Worm (Caenorhabditis elegans) whole organism, late embryonic: Measurements from ENCODE around the gene F20A1.8.

Source experiments
- F13H6.1 ChIP-seq: sonication (generic microtip); optimal IDR thresholded peaks from 2 replicates; lab custom pipeline; 2016; ENCODE audit warnings: missing genetic modification characterization, missing compliant biosample characterization
- Y22D7AL.16 ChIP-seq: sonication (generic microtip); optimal IDR thresholded peaks from 2 replicates; lab custom pipeline; 2016; ENCODE audit warnings: missing genetic modification characterization, missing compliant biosample characterization
- ahr-1 ChIP-seq: sonication (generic microtip); optimal IDR thresholded peaks from 2 replicates; lab custom pipeline; 2016; ENCODE audit warnings: missing genetic modification characterization, missing compliant biosample characterization
- ceh-14 ChIP-seq: sonication (generic microtip); optimal IDR thresholded peaks from 2 replicates; lab custom pipeline; 2016; ENCODE audit warnings: missing genotype, missing genetic modification characterization, missing compliant biosample characterization
- ceh-31 ChIP-seq: sonication (generic microtip); optimal IDR thresholded peaks from 2 replicates; lab custom pipeline; 2016; ENCODE audit warnings: missing genetic modification characterization, missing compliant biosample characterization
- ceh-34 ChIP-seq: sonication (generic microtip); optimal IDR thresholded peaks from 2 replicates; lab custom pipeline; 2016; ENCODE audit warnings: mild to moderate bottlenecking, missing genetic modification characterization, missing compliant biosample characterization
- ceh-6 ChIP-seq: fragments of 200-800 bp; sonication (Bioruptor generic); optimal IDR thresholded peaks from 2 replicates; lab custom pipeline; 2018; ENCODE audit warnings: mild to moderate bottlenecking, missing genetic modification characterization, missing compliant biosample characterization
- che-1 ChIP-seq: sonication (generic microtip); optimal IDR thresholded peaks from 2 replicates; lab custom pipeline; 2016; ENCODE audit warnings: mild to moderate bottlenecking, missing genetic modification characterization, missing compliant biosample characterization
- elt-2 ChIP-seq: sonication (generic microtip); optimal IDR thresholded peaks from 2 replicates; lab custom pipeline; 2016; ENCODE audit warnings: missing genetic modification reagents, missing genetic modification characterization, missing compliant biosample characterization
- eyg-1 ChIP-seq: sonication (generic microtip); optimal IDR thresholded peaks from 2 replicates; lab custom pipeline; 2016; ENCODE audit warnings: missing genotype, missing genetic modification characterization, missing compliant biosample characterization
- fkh-10 ChIP-seq: fragments of 150-350 bp; optimal IDR thresholded peaks from 2 replicates; lab custom pipeline; 2014; ENCODE audit warnings: missing biosample characterization, missing genetic modification reagents, missing genetic modification characterization
- fkh-6 ChIP-seq: sonication (generic microtip); optimal IDR thresholded peaks from 2 replicates; lab custom pipeline; 2016; ENCODE audit warnings: missing genetic modification characterization, missing compliant biosample characterization
- hlh-13 ChIP-seq: fragments of 200-800 bp; sonication (Bioruptor generic); optimal IDR thresholded peaks from 2 replicates; lab custom pipeline; 2018; ENCODE audit warnings: mild to moderate bottlenecking, missing genetic modification characterization, missing compliant biosample characterization
- hlh-15 ChIP-seq: sonication (generic microtip); optimal IDR thresholded peaks from 2 replicates; lab custom pipeline; 2016; ENCODE audit warnings: missing genetic modification characterization, missing compliant biosample characterization
- hlh-8 ChIP-seq: sonication (generic microtip); optimal IDR thresholded peaks from 2 replicates; lab custom pipeline; 2016; ENCODE audit warnings: missing genotype, missing genetic modification characterization, missing compliant biosample characterization
- lin-11 ChIP-seq: fragments of 200-800 bp; sonication (Bioruptor generic); optimal IDR thresholded peaks from 2 replicates; lab custom pipeline; 2018; ENCODE audit warnings: mild to moderate bottlenecking, missing genetic modification characterization, missing compliant biosample characterization
- madf-2 ChIP-seq: sonication (generic microtip); optimal IDR thresholded peaks from 2 replicates; lab custom pipeline; 2017; ENCODE audit warnings: missing genetic modification characterization, missing compliant biosample characterization
- mec-3 ChIP-seq: sonication (generic microtip); optimal IDR thresholded peaks from 2 replicates; lab custom pipeline; 2016; ENCODE audit warnings: borderline replicate concordance, missing genetic modification characterization, missing compliant biosample characterization
- nhr-11 ChIP-seq: fragments of 150-350 bp; optimal IDR thresholded peaks from 2 replicates; lab custom pipeline; 2014; ENCODE audit warnings: missing biosample characterization, missing genetic modification characterization
- npax-4 ChIP-seq: sonication (generic microtip); optimal IDR thresholded peaks from 2 replicates; lab custom pipeline; 2016; ENCODE audit warnings: missing genetic modification characterization, missing compliant biosample characterization
- odd-2 ChIP-seq: sonication (generic microtip); optimal IDR thresholded peaks from 2 replicates; lab custom pipeline; 2017; ENCODE audit warnings: antibody characterized with exemption, mild to moderate bottlenecking, missing genetic modification characterization, missing compliant biosample characterization
- pat-9 ChIP-seq: fragments of 200-800 bp; sonication (Bioruptor generic); optimal IDR thresholded peaks from 2 replicates; lab custom pipeline; 2018; ENCODE audit warnings: mild to moderate bottlenecking, missing genetic modification characterization, moderate library complexity, missing compliant biosample characterization
- pha-2 ChIP-seq: sonication (generic microtip); optimal IDR thresholded peaks from 2 replicates; lab custom pipeline; 2017; ENCODE audit warnings: mild to moderate bottlenecking, missing genetic modification characterization, missing compliant biosample characterization
- pha-4 ChIP-seq: fragments of 150-350 bp; optimal IDR thresholded peaks from 2 replicates; lab custom pipeline; 2018; ENCODE audit warnings: missing biosample characterization, missing genetic modification reagents, missing genetic modification characterization
- pqm-1 ChIP-seq: sonication (generic microtip); optimal IDR thresholded peaks from 2 replicates; lab custom pipeline; 2016; ENCODE audit warnings: missing genetic modification characterization, missing compliant biosample characterization
- pros-1 ChIP-seq: fragments of 150-350 bp; optimal IDR thresholded peaks from 2 replicates; lab custom pipeline; 2014; ENCODE audit warnings: missing biosample characterization, missing genetic modification reagents, missing genetic modification characterization
- ref-2 ChIP-seq: sonication (generic microtip); optimal IDR thresholded peaks from 2 replicates; lab custom pipeline; 2016; ENCODE audit warnings: missing genetic modification characterization, missing compliant biosample characterization
- rnt-1 ChIP-seq: sonication (generic microtip); optimal IDR thresholded peaks from 2 replicates; lab custom pipeline; 2016; ENCODE audit warnings: missing genetic modification characterization, missing compliant biosample characterization
- sdc-2 ChIP-seq: sonication (generic microtip); optimal IDR thresholded peaks from 2 replicates; lab custom pipeline; 2016; ENCODE audit warnings: missing genotype, missing genetic modification characterization, missing compliant biosample characterization
- sox-2 ChIP-seq: fragments of 200-800 bp; sonication (Bioruptor generic); IDR thresholded peaks from 2 replicates; pipeline ENCODE4 v1.3.6; 2022; ENCODE audit warnings: missing genetic modification reagents, missing genetic modification characterization, missing compliant biosample characterization
- sox-4 ChIP-seq: sonication (generic microtip); optimal IDR thresholded peaks from 2 replicates; lab custom pipeline; 2017; ENCODE audit warnings: mild to moderate bottlenecking, missing genetic modification characterization, inconsistent platforms, missing compliant biosample characterization
- ttx-3 ChIP-seq: sonication (generic microtip); optimal IDR thresholded peaks from 2 replicates; lab custom pipeline; 2016; ENCODE audit warnings: missing genetic modification reagents, missing genetic modification characterization, missing compliant biosample characterization
- unc-3 ChIP-seq, 2 experiments: fragments of 200-800 bp in 1 of 2; sonication (Bioruptor generic) in 1 of 2; sonication (generic microtip) in 1 of 2; conservative IDR thresholded peaks in 1 of 2; optimal IDR thresholded peaks in 1 of 2; 2 replicates each; pipeline versions ENCODE4 v1.3.6 to Lab custom; 2016 to 2022; ENCODE audit warnings: missing compliant biosample characterization in 2 of 2, missing genetic modification characterization in 2 of 2, missing genetic modification reagents in 1 of 2
- unc-42 ChIP-seq: sonication (generic microtip); optimal IDR thresholded peaks from 2 replicates; lab custom pipeline; 2016; ENCODE audit warnings: missing genotype, missing genetic modification characterization, missing compliant biosample characterization
- unc-55 ChIP-seq: sonication (generic microtip); optimal IDR thresholded peaks from 2 replicates; lab custom pipeline; 2017; ENCODE audit warnings: missing biosample characterization, missing genetic modification reagents, missing genetic modification characterization
- unc-86 ChIP-seq: sonication (generic microtip); optimal IDR thresholded peaks from 2 replicates; lab custom pipeline; 2016; ENCODE audit warnings: missing genetic modification characterization, missing compliant biosample characterization
- ztf-16 ChIP-seq: sonication (generic microtip); optimal IDR thresholded peaks from 2 replicates; lab custom pipeline; 2017; ENCODE audit warnings: missing genetic modification characterization, missing compliant biosample characterization

F20A1.8 gene

ce11 chrV:7021772-7022171 is 25.6 kb downstream of the F20A1.8 start, which contains the start of gene F20A1.4:
F20A1.4 (minus strand) TSS chrV:7021872.
- TF ChIP-seq che-1 (tag; lab: Kevin White, UChicago) = no peak
- no peak for TF ChIP-seq Y22D7AL.16 (tag; lab: Kevin White, UChicago)
- TF ChIP-seq odd-2 (tag; lab: Kevin White, UChicago) = no peak
- no peak for TF ChIP-seq unc-3 (GFP tag; conservative IDR thresholded peaks at IDR 0.05; lab: Robert Waterston, UW)
- TF ChIP-seq unc-3 (tag; optimal IDR thresholded peaks at IDR 0.05; lab: Kevin White, UChicago) = no peak
- TF ChIP-seq ttx-3 (tag; lab: Kevin White, UChicago) = no peak
- no peak for TF ChIP-seq sox-4 (tag; lab: Kevin White, UChicago)
- no peak for TF ChIP-seq ceh-6 (GFP tag; lab: Kevin White, UChicago)
- no peak for TF ChIP-seq unc-42 (tag; lab: Kevin White, UChicago)
- no peak for TF ChIP-seq madf-2
- no peak for TF ChIP-seq rnt-1 (tag; lab: Kevin White, UChicago)

- no peak for TF ChIP-seq ref-2 (tag; lab: Kevin White, UChicago)
- TF ChIP-seq pqm-1 (tag; lab: Kevin White, UChicago) = no peak
- TF ChIP-seq eyg-1 = no peak
- TF ChIP-seq fkh-6 (tag; lab: Kevin White, UChicago) = no peak
- no peak for TF ChIP-seq ztf-16 (tag; lab: Kevin White, UChicago)
- no peak for TF ChIP-seq sox-4 (tag; lab: Kevin White, UChicago)
- no peak for TF ChIP-seq rnt-1 (tag; lab: Kevin White, UChicago)
- no peak for TF ChIP-seq nhr-11
- TF ChIP-seq ceh-34 (tag; lab: Kevin White, UChicago) = no peak
- no peak for TF ChIP-seq ttx-3 (tag; lab: Kevin White, UChicago)
Measured at ce11 chrV:7017059-7017458, 30.4 kb downstream of the F20A1.8 start, which contains the start of gene srsx-32. srsx-32 (plus strand) TSS chrV:7017359.

ce11 chrV:7015872-7016271 is 31.5 kb downstream of the F20A1.8 start, which contains the start of gene C33G8.13:
C33G8.13 (minus strand) TSS chrV:7015972.
- TF ChIP-seq eyg-1 (no peak), elt-2 (tag; lab: Kevin White, UChicago) (no peak), ceh-31 (tag; lab: Kevin White, UChicago) (no peak), sox-4 (tag; lab: Kevin White, UChicago) (no peak), fkh-10 (no peak), F13H6.1 (tag; lab: Kevin White, UChicago) (no peak), Y22D7AL.16 (tag; lab: Kevin White, UChicago) (no peak), ceh-6 (GFP tag; lab: Kevin White, UChicago) (no peak), unc-42 (tag; lab: Kevin White, UChicago) (no peak), pqm-1 (tag; lab: Kevin White, UChicago) (no peak), rnt-1 (tag; lab: Kevin White, UChicago) (no peak), pros-1 (tag; lab: Kevin White, UChicago) (no peak), npax-4 (tag; lab: Kevin White, UChicago) (no peak), unc-55 (no peak), sdc-2 (tag; lab: Kevin White, UChicago) (no peak), lin-11 (tag; lab: Kevin White, UChicago) (no peak), pha-2 (no peak)

ce11 chrV:7012617-7013016 is 34.8 kb downstream of the F20A1.8 start, which contains the start of gene srw-127:
srw-127 (plus strand) TSS chrV:7012917.
- no peak for TF ChIP-seq pha-4 (tag; lab: Kevin White, UChicago)
- no peak for TF ChIP-seq ztf-16 (tag; lab: Kevin White, UChicago)
- TF ChIP-seq pat-9 = no peak
- no peak for TF ChIP-seq unc-86 (tag; lab: Kevin White, UChicago)
- no peak for TF ChIP-seq ceh-14 (tag; lab: Kevin White, UChicago)
- TF ChIP-seq sox-2 = no peak
- no peak for TF ChIP-seq hlh-8 (tag; lab: Kevin White, UChicago)
- TF ChIP-seq ahr-1 (tag; lab: Kevin White, UChicago) = no peak
- no peak for TF ChIP-seq hlh-15
- no peak for TF ChIP-seq mec-3
- TF ChIP-seq npax-4 (tag; lab: Kevin White, UChicago) = no peak
- no peak for TF ChIP-seq hlh-13
- TF ChIP-seq nhr-11 = no peak
